Worm (Caenorhabditis elegans) whole organism, mixed stage, embryonic: ENCODE data around the gene svop-1.
A peak's percentile ranks its signal among the peaks of the same experiment; 100 is the strongest.

Experiments
- M03D4.4 ChIP-seq: sonication (generic microtip); optimal IDR thresholded peaks from 2 replicates; lab custom pipeline; 2017; ENCODE audit warnings: mild to moderate bottlenecking, missing genetic modification characterization, missing compliant biosample characterization
- bed-3 ChIP-seq: fragments of 200-800 bp; sonication (Bioruptor generic); optimal IDR thresholded peaks from 3 replicates; lab custom pipeline; 2018; ENCODE audit warnings: mild to moderate bottlenecking, missing genetic modification characterization, moderate library complexity, missing compliant biosample characterization
- blmp-1 ChIP-seq: fragments of 150-350 bp; optimal IDR thresholded peaks from 2 replicates; lab custom pipeline; 2014; ENCODE audit warnings: missing biosample characterization, missing genetic modification characterization
- ceh-39 ChIP-seq: fragments of 150-350 bp; optimal IDR thresholded peaks from 2 replicates; lab custom pipeline; 2014; ENCODE audit warnings: missing biosample characterization, missing genetic modification characterization
- ceh-43 ChIP-seq: fragments of 200-800 bp; sonication (Bioruptor generic); optimal IDR thresholded peaks from 2 replicates; lab custom pipeline; 2018; ENCODE audit warnings: mild to moderate bottlenecking, missing genetic modification characterization, moderate library complexity, missing compliant biosample characterization
- ceh-83 ChIP-seq: fragments of 200-800 bp; sonication (Bioruptor generic); optimal IDR thresholded peaks from 2 replicates; lab custom pipeline; 2018; ENCODE audit warnings: mild to moderate bottlenecking, missing genetic modification characterization, missing compliant biosample characterization
- ces-1 ChIP-seq: fragments of 150-350 bp; optimal IDR thresholded peaks from 2 replicates; lab custom pipeline; 2014; ENCODE audit warnings: missing biosample characterization, missing genetic modification reagents, missing genetic modification characterization
- cnd-1 ChIP-seq: fragments of 200-800 bp; sonication (Bioruptor generic); optimal IDR thresholded peaks from 2 replicates; lab custom pipeline; 2018; ENCODE audit warnings: mild to moderate bottlenecking, missing genetic modification characterization, missing compliant biosample characterization
- hlh-1 ChIP-seq: fragments of 150-350 bp; optimal IDR thresholded peaks from 2 replicates; lab custom pipeline; 2014; ENCODE audit warnings: missing biosample characterization, missing genetic modification reagents, missing genetic modification characterization
- lin-32 ChIP-seq: fragments of 200-800 bp; sonication (Bioruptor generic); optimal IDR thresholded peaks from 2 replicates; lab custom pipeline; 2018; ENCODE audit warnings: mild to moderate bottlenecking, missing genetic modification characterization, missing compliant biosample characterization
- lsy-2 ChIP-seq: fragments of 150-350 bp; optimal IDR thresholded peaks from 2 replicates; lab custom pipeline; 2014; ENCODE audit warnings: missing biosample characterization, missing genetic modification characterization
- mab-5 ChIP-seq: fragments of 150-350 bp; optimal IDR thresholded peaks from 2 replicates; lab custom pipeline; 2014; ENCODE audit warnings: missing biosample characterization, missing genetic modification characterization
- mep-1 ChIP-seq: fragments of 150-350 bp; optimal IDR thresholded peaks from 2 replicates; lab custom pipeline; 2017; ENCODE audit warnings: missing biosample characterization, missing genetic modification reagents, missing genetic modification characterization, inconsistent platforms
- nhr-12 ChIP-seq: fragments of 150-350 bp; optimal IDR thresholded peaks from 2 replicates; lab custom pipeline; 2014; ENCODE audit warnings: missing biosample characterization, missing genetic modification characterization
- nhr-2 ChIP-seq: fragments of 150-350 bp; optimal IDR thresholded peaks from 2 replicates; lab custom pipeline; 2014; ENCODE audit warnings: missing biosample characterization, missing genetic modification characterization
- nhr-237 ChIP-seq: fragments of 150-350 bp; optimal IDR thresholded peaks from 2 replicates; lab custom pipeline; 2014; ENCODE audit warnings: missing biosample characterization, missing genetic modification characterization
- nhr-28 ChIP-seq: fragments of 150-350 bp; optimal IDR thresholded peaks from 2 replicates; lab custom pipeline; 2014; ENCODE audit warnings: missing biosample characterization, missing genetic modification characterization
- nhr-76 ChIP-seq: sonication (generic microtip); optimal IDR thresholded peaks from 2 replicates; lab custom pipeline; 2017; ENCODE audit warnings: missing biosample characterization, missing genetic modification characterization
- pha-4 ChIP-seq: fragments of 150-350 bp; optimal IDR thresholded peaks from 2 replicates; lab custom pipeline; 2018; ENCODE audit warnings: missing biosample characterization, missing genetic modification reagents, missing genetic modification characterization
- snpc-4 ChIP-seq: fragments of 150-350 bp; optimal IDR thresholded peaks from 2 replicates; lab custom pipeline; 2014; ENCODE audit warnings: missing biosample characterization, missing genetic modification characterization
- sptf-1 ChIP-seq: sonication (generic microtip); optimal IDR thresholded peaks from 2 replicates; lab custom pipeline; 2017; ENCODE audit warnings: mild to moderate bottlenecking, missing genetic modification characterization, moderate library complexity, missing compliant biosample characterization
- unc-120 ChIP-seq: sonication (generic microtip); optimal IDR thresholded peaks from 2 replicates; lab custom pipeline; 2017; ENCODE audit warnings: missing genetic modification characterization, missing compliant biosample characterization; ENCODE audit not compliant: poor library complexity, severe bottlenecking
- unc-39 ChIP-seq: fragments of 150-350 bp; optimal IDR thresholded peaks from 2 replicates; lab custom pipeline; 2014; ENCODE audit warnings: missing biosample characterization, missing genetic modification characterization
- unc-62 ChIP-seq: fragments of 150-350 bp; optimal IDR thresholded peaks from 2 replicates; lab custom pipeline; 2014; ENCODE audit warnings: missing biosample characterization, missing genetic modification reagents, missing genetic modification characterization
- zip-8 ChIP-seq: fragments of 150-350 bp; optimal IDR thresholded peaks from 2 replicates; lab custom pipeline; 2014; ENCODE audit warnings: missing biosample characterization, missing genetic modification characterization

The svop-1 gene

ce11 chrIII:8923240-8923734, 38.0 kb upstream of the svop-1 start, which contains the start of gene glb-1:
glb-1 (minus strand) TSS chrIII:8923290.
- TF ChIP-seq nhr-76 (tag; lab: Kevin White, UChicago) (no peak), sptf-1 (tag; lab: Kevin White, UChicago) (no peak), pha-4 (no peak), unc-62 (GFP tag; lab: Kevin White, UChicago) (no peak), unc-39 (tag; lab: Kevin White, UChicago) (no peak), nhr-2 (tag; lab: Kevin White, UChicago) (no peak), snpc-4 (tag; lab: Kevin White, UChicago) (no peak)

DNA sequence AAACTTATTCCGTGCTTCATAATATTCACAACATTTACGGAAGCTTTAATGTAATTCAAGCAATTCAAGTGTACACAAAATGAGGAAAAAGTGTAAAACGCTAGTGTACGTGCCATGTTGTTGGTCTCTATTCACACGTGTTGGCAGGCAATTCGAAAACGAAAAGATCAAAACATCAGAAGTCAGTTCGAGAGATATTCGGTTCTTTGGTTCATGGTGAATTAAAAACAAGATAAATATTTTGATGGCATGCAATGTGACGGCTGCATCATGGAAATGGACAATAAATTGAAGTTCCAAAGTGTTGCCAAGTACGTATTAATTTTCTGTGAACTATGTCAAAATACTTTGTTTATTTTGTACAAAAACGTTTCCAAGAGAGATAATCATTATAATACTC, 36.8 kb upstream of the svop-1 start:
- no peak for TF ChIP-seq mab-5 (tag; lab: Kevin White, UChicago)
- no peak for TF ChIP-seq cnd-1 (tag; lab: Kevin White, UChicago)
- peak; percentile 4 for TF ChIP-seq lsy-2 (tag; lab: Kevin White, UChicago)
- TF ChIP-seq nhr-237 = peak; percentile 39
- no peak for TF ChIP-seq zip-8 (tag; lab: Kevin White, UChicago)
- no peak for TF ChIP-seq lin-32 (GFP tag; lab: Kevin White, UChicago)
- peak; percentile 13 for TF ChIP-seq hlh-1 (tag; lab: Kevin White, UChicago)
- TF ChIP-seq pha-4 = no peak
- TF ChIP-seq snpc-4 (tag; lab: Kevin White, UChicago) = no peak
- peak; percentile 60 for TF ChIP-seq unc-62 (GFP tag; lab: Kevin White, UChicago)
- TF ChIP-seq, all 35 proteins: peak for 4

DNA sequence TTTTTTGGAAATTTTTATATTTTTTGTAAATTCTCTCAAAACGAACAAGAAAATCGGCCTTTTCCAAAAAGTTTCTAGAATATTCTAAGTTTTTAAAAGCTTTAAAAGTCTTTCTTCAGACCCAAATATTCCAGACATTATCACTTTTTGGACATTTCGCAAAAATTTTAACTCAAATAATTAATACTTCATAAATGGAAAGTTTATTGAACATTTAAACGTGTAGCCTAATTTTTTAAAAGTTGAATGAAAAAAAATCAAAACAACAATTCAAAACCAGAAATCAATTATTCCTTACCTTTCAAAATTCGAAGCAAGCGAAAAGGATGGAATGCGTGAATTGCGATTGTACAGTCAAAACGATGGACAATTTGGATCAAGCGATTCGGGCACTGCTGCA, 34.5 kb upstream of the svop-1 start, which contains the start of gene ZK637.15:
Gene ZK637.15, plus strand, starts transcription at position 301 of the 400 bp plus-strand sequence.
- TF ChIP-seq hlh-1 (tag; lab: Kevin White, UChicago) (no peak), ceh-39 (tag; lab: Kevin White, UChicago) (no peak), blmp-1 (no peak), zip-8 (tag; lab: Kevin White, UChicago) (no peak), unc-39 (tag; lab: Kevin White, UChicago) (no peak)

ce11 chrIII:8917879-8918381, 32.6 kb upstream of the svop-1 start, which contains the start of gene cdc-25.3:
cdc-25.3 (minus strand) TSS chrIII:8917929.
- TF ChIP-seq mep-1 (tag; lab: Kevin White, UChicago) (no peak), unc-62 (GFP tag; lab: Kevin White, UChicago) (no peak), ceh-39 (tag; lab: Kevin White, UChicago) (no peak), bed-3 (GFP tag; lab: Kevin White, UChicago) (no peak), hlh-1 (tag; lab: Kevin White, UChicago) (no peak), ceh-43 (GFP tag; lab: Kevin White, UChicago) (no peak), nhr-28 (no peak)

ce11 chrIII:8913469-8913868, 28.2 kb upstream of the svop-1 start, which contains the start of gene trxr-2:
trxr-2 (plus strand) TSS chrIII:8913769.
- TF ChIP-seq unc-120 (no peak), pha-4 (no peak), snpc-4 (tag; lab: Kevin White, UChicago) (no peak), nhr-2 (tag; lab: Kevin White, UChicago) (no peak), lin-32 (GFP tag; lab: Kevin White, UChicago) (no peak), bed-3 (GFP tag; lab: Kevin White, UChicago) (no peak), ceh-39 (tag; lab: Kevin White, UChicago) (no peak), ceh-83 (GFP tag; lab: Kevin White, UChicago) (no peak), nhr-12 (no peak)

DNA sequence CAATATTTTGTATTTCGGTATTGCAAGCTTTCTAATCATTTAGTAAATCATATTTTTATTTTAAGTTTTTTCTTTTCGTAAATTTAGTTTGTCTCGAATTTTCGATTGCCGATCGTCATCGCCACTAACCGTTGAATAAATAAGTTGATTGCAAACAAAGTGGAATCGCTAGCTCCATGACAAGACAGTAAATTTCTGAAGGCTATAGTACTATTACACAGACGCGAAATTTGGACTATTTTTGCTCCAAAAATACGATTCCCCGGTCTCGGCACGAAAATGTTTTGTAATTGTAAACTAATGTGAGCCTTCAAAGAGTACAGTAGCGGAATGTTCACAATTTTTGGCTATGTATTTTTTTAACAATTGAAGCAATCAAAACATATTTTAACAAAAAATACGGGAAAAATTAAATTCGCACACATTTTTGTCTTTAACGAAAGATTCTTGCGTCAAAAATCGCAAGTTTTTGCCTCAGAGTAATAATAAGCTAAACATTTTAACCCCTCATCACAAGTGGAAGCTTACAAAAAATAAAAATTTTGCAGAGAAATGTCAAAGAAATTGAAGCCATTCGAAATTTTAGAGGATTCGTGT, 26.4 kb upstream of the svop-1 start, which contains the start of gene tpk-1:
Gene tpk-1, plus strand, starts transcription at position 547 of the 597 bp plus-strand sequence.
- TF ChIP-seq snpc-4 (tag; lab: Kevin White, UChicago) (no peak), mep-1 (tag; lab: Kevin White, UChicago) (no peak), bed-3 (GFP tag; lab: Kevin White, UChicago) (no peak), mab-5 (tag; lab: Kevin White, UChicago) (no peak), ces-1 (GFP tag; lab: Kevin White, UChicago) (no peak), blmp-1 (no peak), M03D4.4 (tag; lab: Kevin White, UChicago) (no peak), lsy-2 (tag; lab: Kevin White, UChicago) (no peak)
